Worm (Caenorhabditis elegans): Measurements from ENCODE around the gene nspb-8.

DNA sequence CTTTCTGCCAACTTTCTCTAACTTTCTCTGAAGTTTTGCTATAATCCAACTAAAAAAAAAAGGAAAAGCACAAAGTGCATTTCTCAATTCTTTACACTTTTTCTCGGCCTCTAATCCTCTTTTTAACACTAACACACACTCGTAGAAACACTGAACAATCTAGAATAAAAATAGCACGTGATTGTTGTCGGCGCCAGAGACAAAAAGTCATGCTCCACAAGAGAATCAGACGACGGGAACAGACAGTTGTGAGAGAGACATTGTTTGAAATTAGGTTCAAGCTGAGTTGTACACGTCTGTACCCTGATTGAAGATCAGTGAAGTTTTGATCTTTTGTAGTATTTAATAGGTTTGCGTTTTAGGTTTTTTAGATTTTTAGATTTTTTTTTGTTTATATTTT lies 17.9 kb upstream of the nspb-8 start:
- TF ChIP-seq hlh-30 (tag; optimal IDR thresholded peaks at IDR 0.05; ENCODE audit: insufficient read depth): peak; percentile 97
- peak in 1 of 2 experiments; percentile 59 for TF ChIP-seq unc-62 (GFP tag; optimal IDR thresholded peaks at IDR 0.05 in 1 of 2)
- TF ChIP-seq unc-62 (tag; optimal IDR thresholded peaks at IDR 0.05): no peak

Measured in whole organism, L4 larva.